Worm (Caenorhabditis elegans): ENCODE results near the gene F31A3.3.
"Not testable (repeated sequence)": the region's sequence is repeated elsewhere in the genome, so short reads cannot be mapped to it uniquely, and the experiment has no call there.

Gene F31A3.3

ce11 chrX:17534014-17534465 is at the start of gene F31A3.3:
Gene F31A3.3 (minus strand): TSS chrX:17534064.
- no peak for TF ChIP-seq atf-7 (tag; optimal IDR thresholded peaks at IDR 0.05)
- no peak for TF ChIP-seq F10E7.11 (tag; optimal IDR thresholded peaks at IDR 0.05)
- 0 out of 2 replicates have a peak, but pooled peaks have one; percentile 30 for TF ChIP-seq dox-1 (GFP tag; IDR thresholded peaks at IDR 0.05)
- TF ChIP-seq madf-6 (GFP tag; IDR thresholded peaks at IDR 0.05): no peak
- no peak for TF ChIP-seq snpc-1.3 (tag; optimal IDR thresholded peaks at IDR 0.05; ENCODE audit: insufficient read depth)
- TF ChIP-seq somi-1 (GFP tag; optimal IDR thresholded peaks at IDR 0.05): no peak
- TF ChIP-seq nhr-90 (tag; optimal IDR thresholded peaks at IDR 0.05): no peak
- no peak for TF ChIP-seq tlf-1 (GFP tag; optimal IDR thresholded peaks at IDR 0.05)
- TF ChIP-seq lsy-27 (tag; optimal IDR thresholded peaks at IDR 0.05; ENCODE audit: borderline replicate concordance, insufficient read depth): no peak
- no peak for TF ChIP-seq ztf-18 (tag; optimal IDR thresholded peaks at IDR 0.05)
- TF ChIP-seq B0035.1 (tag; optimal IDR thresholded peaks at IDR 0.05): no peak
- TF ChIP-seq nhr-80 (tag; optimal IDR thresholded peaks at IDR 0.05): peak; percentile 90
- TF ChIP-seq efl-1 (GFP tag; optimal IDR thresholded peaks at IDR 0.05): no peak
- no peak for TF ChIP-seq F37B4.10 (GFP tag; IDR thresholded peaks at IDR 0.05)
- TF ChIP-seq F52B5.7 (tag; optimal IDR thresholded peaks at IDR 0.05): no peak

- TF ChIP-seq attf-5 (GFP tag; optimal IDR thresholded peaks at IDR 0.05): no peak
- TF ChIP-seq lsl-1 (GFP tag; optimal IDR thresholded peaks at IDR 0.05): no peak
- TF ChIP-seq Y79H2A.3 (GFP tag; conservative IDR thresholded peaks at IDR 0.05): no peak
- no peak for TF ChIP-seq F52B5.7 (tag; optimal IDR thresholded peaks at IDR 0.05)
- no peak for TF ChIP-seq hlh-12 (tag; optimal IDR thresholded peaks at IDR 0.05)
- TF ChIP-seq lin-35 (GFP tag; optimal IDR thresholded peaks at IDR 0.05): no peak
- no peak for TF ChIP-seq aptf-3 (GFP tag; IDR thresholded peaks at IDR 0.05)
- TF ChIP-seq ccch-3 (GFP tag; optimal IDR thresholded peaks at IDR 0.05): no peak
- TF ChIP-seq F10E7.11 (tag; optimal IDR thresholded peaks at IDR 0.05): no peak
- no peak for TF ChIP-seq Y95B8A.8 (GFP tag; IDR thresholded peaks at IDR 0.05)
- no peak for TF ChIP-seq F33H1.4 (GFP tag; IDR thresholded peaks at IDR 0.05)
- no peak for TF ChIP-seq ztf-25 (GFP tag; IDR thresholded peaks at IDR 0.05)
- TF ChIP-seq Y53G8AR.9 (GFP tag; conservative IDR thresholded peaks at IDR 0.05): no peak
- no peak for TF ChIP-seq ceh-40 (GFP tag; IDR thresholded peaks at IDR 0.05)
- no peak for TF ChIP-seq mcd-1 (GFP tag; IDR thresholded peaks at IDR 0.05)
- no peak for TF ChIP-seq ama-1 (optimal IDR thresholded peaks at IDR 0.05)
- no peak for TF ChIP-seq ama-1 (GFP tag; optimal IDR thresholded peaks at IDR 0.05)
- no peak for TF ChIP-seq mes-4 (tag; optimal IDR thresholded peaks at IDR 0.05)
- no peak for TF ChIP-seq gei-17 (GFP tag; optimal IDR thresholded peaks at IDR 0.05)
Observed at ce11 chrX:17579779-17580178, 45.9 kb upstream of the F31A3.3 start, which contains the start of gene frpr-7. Gene frpr-7 (minus strand): TSS chrX:17579879.

ce11 chrX:17579011-17579410 is 45.1 kb upstream of the F31A3.3 start, which contains the start of gene F39B3.3:
Gene F39B3.3 (minus strand): TSS chrX:17579111.
- not testable (repeated sequence) for TF ChIP-seq T07F8.4 (tag; optimal IDR thresholded peaks at IDR 0.05); lin-26 (GFP tag; IDR thresholded peaks at IDR 0.05); pbrm-1 (GFP tag; IDR thresholded peaks at IDR 0.05)

- no peak for TF ChIP-seq bed-1 (GFP tag; IDR thresholded peaks at IDR 0.05)
- no peak for TF ChIP-seq him-1 (tag; optimal IDR thresholded peaks at IDR 0.05)
- no peak for TF ChIP-seq F52B5.7 (tag; optimal IDR thresholded peaks at IDR 0.05)
- TF ChIP-seq ztf-28 (GFP tag; IDR thresholded peaks at IDR 0.05): no peak
- no peak for TF ChIP-seq ztf-18 (tag; optimal IDR thresholded peaks at IDR 0.05)
- no peak for TF ChIP-seq aptf-3 (GFP tag; IDR thresholded peaks at IDR 0.05)
- no peak for TF ChIP-seq nfyb-1 (GFP tag; IDR thresholded peaks at IDR 0.05)
- TF ChIP-seq D2030.7 (GFP tag; IDR thresholded peaks at IDR 0.05): no peak
- no peak for TF ChIP-seq C06A6.2 (GFP tag; conservative IDR thresholded peaks at IDR 0.05)
- TF ChIP-seq hmg-20 (GFP tag; IDR thresholded peaks at IDR 0.05): no peak
- TF ChIP-seq T26A5.8 (tag; optimal IDR thresholded peaks at IDR 0.05): no peak
- no peak for TF ChIP-seq B0019.2 (GFP tag; conservative IDR thresholded peaks at IDR 0.05)
- TF ChIP-seq ZK185.1 (tag; optimal IDR thresholded peaks at IDR 0.05; ENCODE audit: poor library complexity, severe bottlenecking): no peak
- no peak for TF ChIP-seq Y67H2A.10 (GFP tag; conservative IDR thresholded peaks at IDR 0.05)
- TF ChIP-seq hmg-1.2 (GFP tag; IDR thresholded peaks at IDR 0.05): no peak
Observed at ce11 chrX:17567378-17567777, 33.5 kb upstream of the F31A3.3 start, which contains the start of gene F39B3.7. Gene F39B3.7 (minus strand): TSS chrX:17567478.

All from whole organism, young adult.